Fruit fly (Drosophila melanogaster): Measurements from ENCODE around the gene aralar1.

DNA sequence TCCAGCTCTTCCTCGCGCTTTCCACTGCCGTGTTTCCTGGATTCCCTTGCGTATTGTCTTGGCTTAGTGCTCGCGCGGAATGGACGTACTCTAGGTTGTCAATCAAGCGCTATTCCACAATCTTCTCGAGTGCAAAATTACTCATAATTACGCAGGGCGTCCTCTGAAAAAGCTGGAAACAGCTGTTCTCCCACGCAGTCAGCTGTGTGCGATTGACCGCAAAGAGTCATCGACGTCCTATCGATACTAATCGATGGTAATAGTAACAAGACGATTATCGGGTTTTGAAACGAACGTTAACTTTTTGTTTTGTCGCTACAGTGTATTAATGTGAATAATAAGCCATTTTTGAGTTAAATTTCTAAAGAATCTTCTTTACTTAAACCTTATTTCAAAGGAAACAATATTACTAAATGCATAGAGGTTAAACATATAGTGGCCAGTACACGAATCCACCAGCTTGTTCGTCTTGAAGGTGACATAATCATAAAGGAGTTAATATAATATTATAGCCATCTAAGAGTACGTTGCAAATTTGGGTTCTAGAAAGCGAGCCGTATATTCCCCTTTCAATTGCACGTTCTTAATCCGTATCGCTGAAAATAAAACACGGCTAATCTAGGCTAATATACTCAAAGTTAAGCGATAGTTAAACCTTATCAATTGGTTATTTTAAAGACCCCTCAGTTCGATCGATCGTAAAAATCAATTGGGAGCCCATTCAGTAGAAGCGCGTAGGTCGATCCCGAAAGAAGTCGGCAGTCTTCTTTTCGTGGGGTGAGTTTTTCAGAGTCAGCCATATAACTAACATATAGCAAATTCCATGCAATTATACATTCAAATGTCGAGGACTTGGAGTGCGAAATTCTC lies 3.6 kb upstream of the aralar1 start, which contains the start of the genes CG2224 and CDase:
- no peak for TF ChIP-seq pan (optimal IDR thresholded peaks at IDR 0.05)
- TF ChIP-seq psq (optimal IDR thresholded peaks at IDR 0.05): no peak
- no peak for TF ChIP-seq CG8478 (optimal IDR thresholded peaks at IDR 0.05)
